Fruit fly (Drosophila melanogaster) whole organism: ENCODE data around the gene NetB.

ENCODE experiments used
- CG8478 ChIP-seq: fragments of >200 bp; optimal IDR thresholded peaks from 2 replicates; lab custom pipeline; 2018; ENCODE audit warnings: inconsistent platforms
- Dll ChIP-seq: fragments of >200 bp; optimal IDR thresholded peaks from 2 replicates; lab custom pipeline; 2017
- EcR ChIP-seq, 2 experiments: fragments of >200 bp; optimal IDR thresholded peaks; 2 replicates each; lab custom pipeline; 2017; ENCODE audit warnings: missing biosample characterization in 2 of 2, missing genetic modification characterization in 2 of 2, missing genetic modification reagents in 2 of 2
- pan ChIP-seq: fragments of >200 bp; optimal IDR thresholded peaks from 2 replicates; lab custom pipeline; 2017
- psq ChIP-seq: fragments of >200 bp; optimal IDR thresholded peaks from 2 replicates; lab custom pipeline; 2017
- usp ChIP-seq: fragments of >200 bp; optimal IDR thresholded peaks from 2 replicates; lab custom pipeline; 2017; ENCODE audit warnings: missing biosample characterization, missing genetic modification characterization, mixed read lengths

NetB gene

dm6 chrX:14725084-14725483 is 24.1 kb downstream of the NetB start:
- TF ChIP-seq EcR (GFP tag; optimal IDR thresholded peaks at IDR 0.05; lab: Kevin White, UChicago), result no peak
- no peak for TF ChIP-seq usp (GFP tag; lab: Kevin White, UChicago)
- no peak for TF ChIP-seq psq
- no peak for TF ChIP-seq Dll (lab: Kevin White, UChicago)
- no peak for TF ChIP-seq CG8478 (lab: Kevin White, UChicago)
- no peak for TF ChIP-seq pan

dm6 chrX:14718842-14719241 is 30.3 kb downstream of the NetB start, which contains the start of gene hog:
Gene hog, minus strand, starts transcription at chrX:14718942.
- TF ChIP-seq pan (no peak), CG8478 (lab: Kevin White, UChicago) (no peak), EcR (GFP tag; optimal IDR thresholded peaks at IDR 0.05; lab: Kevin White, UChicago) (no peak), Dll (lab: Kevin White, UChicago) (no peak), usp (GFP tag; lab: Kevin White, UChicago) (no peak), psq (no peak)

dm6 chrX:14717245-14717644 is 31.9 kb downstream of the NetB start:
- TF ChIP-seq Dll (lab: Kevin White, UChicago), result no peak
- TF ChIP-seq pan, result no peak
- no peak for TF ChIP-seq usp (GFP tag; lab: Kevin White, UChicago)
- TF ChIP-seq psq, result no peak
- TF ChIP-seq CG8478 (lab: Kevin White, UChicago), result no peak
- TF ChIP-seq EcR (GFP tag; optimal IDR thresholded peaks at IDR 0.05; lab: Kevin White, UChicago), result no peak

dm6 chrX:14715180-14715579 is 34.0 kb downstream of the NetB start:
- TF ChIP-seq pan, result no peak
- no peak for TF ChIP-seq CG8478 (lab: Kevin White, UChicago)
- TF ChIP-seq Dll (lab: Kevin White, UChicago), result no peak
- TF ChIP-seq usp (GFP tag; lab: Kevin White, UChicago), result no peak
- TF ChIP-seq psq, result no peak

- TF ChIP-seq usp (GFP tag; lab: Kevin White, UChicago) (no peak), EcR (GFP tag; optimal IDR thresholded peaks at IDR 0.05; lab: Kevin White, UChicago) (no peak), CG8478 (lab: Kevin White, UChicago) (no peak), psq (no peak), pan (no peak), Dll (lab: Kevin White, UChicago) (no peak)
These were observed 36.7 kb downstream of the NetB start for dm6 chrX:14712475-14712874.

dm6 chrX:14702058-14702457 is 47.1 kb downstream of the NetB start, which contains the start of gene CG43088:
Gene CG43088, plus strand, starts transcription at chrX:14702358.
- no peak for TF ChIP-seq pan
- TF ChIP-seq EcR (GFP tag; optimal IDR thresholded peaks at IDR 0.05; lab: Kevin White, UChicago), result no peak
- no peak for TF ChIP-seq usp (GFP tag; lab: Kevin White, UChicago)

dm6 chrX:14689108-14689507 is 60.1 kb downstream of the NetB start:
- no peak for TF ChIP-seq Dll (lab: Kevin White, UChicago)
- no peak for TF ChIP-seq usp (GFP tag; lab: Kevin White, UChicago)
- TF ChIP-seq psq, result no peak
- no peak for TF ChIP-seq CG8478 (lab: Kevin White, UChicago)
- TF ChIP-seq pan, result no peak
- TF ChIP-seq EcR (GFP tag; optimal IDR thresholded peaks at IDR 0.05; lab: Kevin White, UChicago), result no peak

- no peak for TF ChIP-seq EcR (GFP tag; optimal IDR thresholded peaks at IDR 0.05; lab: Kevin White, UChicago)
- TF ChIP-seq usp (GFP tag; lab: Kevin White, UChicago), result no peak
- TF ChIP-seq psq, result no peak
- no peak for TF ChIP-seq Dll (lab: Kevin White, UChicago)
- TF ChIP-seq pan, result no peak
- no peak for TF ChIP-seq CG8478 (lab: Kevin White, UChicago)
These were observed 70.0 kb downstream of the NetB start, which contains the start of gene CG5321 for dm6 chrX:14679189-14679588. Gene CG5321, plus strand, starts transcription at chrX:14679568.

- TF ChIP-seq Dll (lab: Kevin White, UChicago) (no peak), usp (GFP tag; lab: Kevin White, UChicago) (no peak), pan (no peak), CG8478 (lab: Kevin White, UChicago) (no peak), EcR (GFP tag; optimal IDR thresholded peaks at IDR 0.05; lab: Kevin White, UChicago) (no peak), psq (no peak)
These were observed 71.0 kb downstream of the NetB start for dm6 chrX:14678128-14678527.

dm6 chrX:14669233-14669632 is 79.9 kb downstream of the NetB start:
- TF ChIP-seq Dll (lab: Kevin White, UChicago), result no peak
- no peak for TF ChIP-seq pan
- no peak for TF ChIP-seq CG8478 (lab: Kevin White, UChicago)
- no peak for TF ChIP-seq EcR (GFP tag; optimal IDR thresholded peaks at IDR 0.05; lab: Kevin White, UChicago)
- no peak for TF ChIP-seq usp (GFP tag; lab: Kevin White, UChicago)
- TF ChIP-seq psq, result no peak

- TF ChIP-seq Dll (lab: Kevin White, UChicago) (peak; percentile 66), pan (no peak)
These were observed 95.5 kb downstream of the NetB start, which contains the start of gene NetA for dm6 chrX:14653691-14654090. Gene NetA, minus strand, starts transcription at chrX:14653928.

- TF ChIP-seq EcR (GFP tag; optimal IDR thresholded peaks at IDR 0.05; lab: Kevin White, UChicago) (no peak), usp (GFP tag; lab: Kevin White, UChicago) (no peak), CG8478 (lab: Kevin White, UChicago) (no peak), pan (no peak), Dll (lab: Kevin White, UChicago) (no peak), psq (no peak)
These were observed 99.4 kb downstream of the NetB start for dm6 chrX:14649742-14650141.
